Worm (Caenorhabditis elegans) whole organism, L4 larva: ENCODE measurements around the gene kin-21.

Experiments
- D1046.2 ChIP-seq: fragments of 200-800 bp; sonication (Bioruptor generic); IDR thresholded peaks from 2 replicates; pipeline ENCODE4 v1.3.6; 2022; ENCODE audit warnings: missing genetic modification characterization, missing compliant biosample characterization
- F26F4.8 ChIP-seq: fragments of 200-800 bp; sonication (Bioruptor generic); conservative IDR thresholded peaks from 2 replicates; pipeline ENCODE4 v1.3.6; 2022; ENCODE audit warnings: missing genetic modification characterization, missing compliant biosample characterization
- F37D6.2 ChIP-seq: sonication (generic microtip); optimal IDR thresholded peaks from 2 replicates; lab custom pipeline; 2016; ENCODE audit warnings: mild to moderate bottlenecking, missing genetic modification characterization, missing compliant biosample characterization
- F44E2.7 ChIP-seq: fragments of 200-800 bp; sonication (Bioruptor generic); IDR thresholded peaks from 2 replicates; pipeline ENCODE4 v2.1.2; 2022; ENCODE audit warnings: missing genetic modification characterization, missing compliant biosample characterization
- R02D3.7 ChIP-seq: fragments of 150-350 bp; sonication (generic microtip); optimal IDR thresholded peaks from 3 replicates; lab custom pipeline; 2014; ENCODE audit warnings: missing biosample characterization, missing genetic modification characterization
- T20F7.1 ChIP-seq: fragments of 200-800 bp; sonication (Bioruptor generic); optimal IDR thresholded peaks from 2 replicates; lab custom pipeline; 2018; ENCODE audit warnings: mild to moderate bottlenecking, missing genetic modification characterization, missing compliant biosample characterization
- T26A8.4 ChIP-seq: fragments of 200-800 bp; sonication (Bioruptor generic); IDR thresholded peaks from 2 replicates; pipeline ENCODE4 v1.3.6; 2022; ENCODE audit warnings: missing genetic modification characterization, missing compliant biosample characterization
- aha-1 ChIP-seq: fragments of 150-350 bp; peaks from one replicate; lab custom pipeline; 2014; ENCODE audit warnings: missing biosample characterization, missing genetic modification characterization
- ceh-44 ChIP-seq: fragments of 200-800 bp; sonication (Bioruptor generic); IDR thresholded peaks from 2 replicates; pipeline ENCODE4 v1.3.6; 2022; ENCODE audit warnings: missing genetic modification reagents, missing genetic modification characterization, missing compliant biosample characterization
- ceh-62 ChIP-seq: sonication (generic microtip); optimal IDR thresholded peaks from 2 replicates; lab custom pipeline; 2017; ENCODE audit warnings: missing biosample characterization, missing genetic modification characterization
- ceh-82 ChIP-seq: sonication (generic microtip); optimal IDR thresholded peaks from 2 replicates; lab custom pipeline; 2017; ENCODE audit warnings: missing biosample characterization, missing genetic modification characterization
- daf-12 ChIP-seq: fragments of 150-350 bp; optimal IDR thresholded peaks from 2 replicates; lab custom pipeline; 2014; ENCODE audit warnings: missing biosample characterization, missing genetic modification reagents, missing genetic modification characterization
- daf-16 ChIP-seq, 3 experiments: sonication (generic microtip); optimal IDR thresholded peaks; 2 replicates each; lab custom pipeline; 2016 to 2017; ENCODE audit warnings: missing genetic modification characterization in 3 of 3, missing genetic modification reagents in 3 of 3, mild to moderate bottlenecking in 2 of 3, missing compliant biosample characterization in 2 of 3, missing biosample characterization in 1 of 3, moderate library complexity in 1 of 3
- daf-19 ChIP-seq: fragments of 200-800 bp; sonication (Bioruptor generic); conservative IDR thresholded peaks from 2 replicates; pipeline ENCODE4 v1.3.6; 2022; ENCODE audit warnings: missing genetic modification characterization, missing compliant biosample characterization
- dmd-6 ChIP-seq: fragments of 200-800 bp; sonication (Bioruptor generic); IDR thresholded peaks from 2 replicates; pipeline ENCODE4 v1.3.6; 2022; ENCODE audit warnings: missing genetic modification reagents, missing genetic modification characterization, missing compliant biosample characterization
- dmd-9 ChIP-seq: fragments of 200-800 bp; sonication (Bioruptor generic); IDR thresholded peaks from 2 replicates; pipeline ENCODE4 v1.3.6; 2022; ENCODE audit warnings: missing genetic modification reagents, missing genetic modification characterization, missing compliant biosample characterization
- dpl-1 ChIP-seq: fragments of 150-350 bp; optimal IDR thresholded peaks from 2 replicates; lab custom pipeline; 2014; ENCODE audit warnings: missing biosample characterization, missing genetic modification reagents, missing genetic modification characterization
- duxl-1 ChIP-seq: sonication (generic microtip); optimal IDR thresholded peaks from 2 replicates; lab custom pipeline; 2016; ENCODE audit warnings: mild to moderate bottlenecking, missing genetic modification characterization, moderate library complexity, missing compliant biosample characterization; ENCODE audit not compliant: poor library complexity
- dve-1 ChIP-seq: sonication (generic microtip); optimal IDR thresholded peaks from 2 replicates; lab custom pipeline; 2017; ENCODE audit warnings: antibody characterized with exemption, mild to moderate bottlenecking, missing genetic modification characterization, missing compliant biosample characterization; ENCODE audit not compliant: insufficient read depth
- fos-1 ChIP-seq: fragments of 150-350 bp; optimal IDR thresholded peaks from 2 replicates; lab custom pipeline; 2014; ENCODE audit warnings: missing biosample characterization, missing genetic modification characterization
- gei-8 ChIP-seq: fragments of 200-800 bp; sonication (Bioruptor generic); optimal IDR thresholded peaks from 2 replicates; lab custom pipeline; 2018; ENCODE audit warnings: mild to moderate bottlenecking, missing genetic modification characterization, missing compliant biosample characterization
- hif-1 ChIP-seq, 2 experiments: sonication (generic microtip); optimal IDR thresholded peaks; 2 replicates each; lab custom pipeline; 2016 to 2017; ENCODE audit warnings: missing compliant biosample characterization in 2 of 2, missing genetic modification characterization in 2 of 2, missing genetic modification reagents in 2 of 2, missing genotype in 2 of 2, mild to moderate bottlenecking in 1 of 2
- hlh-11 ChIP-seq: fragments of 200-800 bp; sonication (Bioruptor generic); optimal IDR thresholded peaks from 2 replicates; lab custom pipeline; 2018; ENCODE audit warnings: mild to moderate bottlenecking, missing genetic modification characterization, missing compliant biosample characterization
- hlh-30 ChIP-seq: sonication (generic microtip); optimal IDR thresholded peaks from 2 replicates; lab custom pipeline; 2017; ENCODE audit warnings: antibody characterized with exemption, mild to moderate bottlenecking, missing genetic modification characterization, missing compliant biosample characterization; ENCODE audit not compliant: insufficient read depth
- jun-1 ChIP-seq: fragments of 150-350 bp; optimal IDR thresholded peaks from 2 replicates; lab custom pipeline; 2014; ENCODE audit warnings: missing biosample characterization, missing genetic modification reagents, missing genetic modification characterization
- lin-1 ChIP-seq: fragments of 200-800 bp; sonication (Bioruptor generic); IDR thresholded peaks from 2 replicates; pipeline ENCODE4 v1.3.6; 2022; ENCODE audit warnings: missing genetic modification reagents, missing genetic modification characterization, missing compliant biosample characterization
- lin-38 ChIP-seq: fragments of 200-800 bp; sonication (Bioruptor generic); IDR thresholded peaks from 2 replicates; pipeline ENCODE4 v1.3.6; 2022; ENCODE audit warnings: missing genetic modification reagents, missing genetic modification characterization, missing compliant biosample characterization
- lin-39 ChIP-seq: fragments of 150-350 bp; optimal IDR thresholded peaks from 2 replicates; lab custom pipeline; 2014; ENCODE audit warnings: missing biosample characterization, missing genetic modification reagents, missing genetic modification characterization
- mdl-1 ChIP-seq, 2 experiments: fragments of 150-350 bp in 1 of 2; sonication (generic microtip) in 1 of 2; optimal IDR thresholded peaks; 2 replicates each; lab custom pipeline; 2014 to 2017; ENCODE audit warnings: missing biosample characterization in 2 of 2, missing genetic modification characterization in 2 of 2
- mep-1 ChIP-seq: fragments of 150-350 bp; sonication (generic microtip); optimal IDR thresholded peaks from 3 replicates; lab custom pipeline; 2014; ENCODE audit warnings: missing biosample characterization, missing genetic modification characterization
- mes-2 ChIP-seq: sonication (generic microtip); optimal IDR thresholded peaks from 2 replicates; lab custom pipeline; 2016; ENCODE audit warnings: missing genotype, mild to moderate bottlenecking, missing genetic modification characterization, missing compliant biosample characterization; ENCODE audit not compliant: poor library complexity, severe bottlenecking
- nhr-111 ChIP-seq: fragments of 200-800 bp; sonication (Bioruptor generic); optimal IDR thresholded peaks from 2 replicates; lab custom pipeline; 2018; ENCODE audit warnings: mild to moderate bottlenecking, missing genetic modification characterization, missing compliant biosample characterization
- nhr-28 ChIP-seq: fragments of 150-350 bp; optimal IDR thresholded peaks from 2 replicates; lab custom pipeline; 2014; ENCODE audit warnings: missing biosample characterization, missing genetic modification characterization
- nhr-48 ChIP-seq: sonication (generic microtip); optimal IDR thresholded peaks from 2 replicates; lab custom pipeline; 2016; ENCODE audit warnings: mild to moderate bottlenecking, missing genetic modification characterization, missing compliant biosample characterization
- nhr-6 ChIP-seq: fragments of 150-350 bp; optimal IDR thresholded peaks from 2 replicates; lab custom pipeline; 2014; ENCODE audit warnings: missing biosample characterization, missing genetic modification characterization
- nhr-77 ChIP-seq: fragments of 150-350 bp; optimal IDR thresholded peaks from 2 replicates; lab custom pipeline; 2014; ENCODE audit warnings: missing biosample characterization, missing genetic modification characterization
- pha-4 ChIP-seq, 2 experiments: fragments of 150-350 bp in 1 of 2; fragments of 200-800 bp in 1 of 2; sonication (Bioruptor generic) in 1 of 2; IDR thresholded peaks in 1 of 2; optimal IDR thresholded peaks in 1 of 2; 2 replicates each; pipeline versions ENCODE4 v1.3.6 to Lab custom; 2014 to 2022; ENCODE audit warnings: missing genetic modification characterization in 2 of 2, missing genetic modification reagents in 2 of 2, missing biosample characterization in 1 of 2, missing compliant biosample characterization in 1 of 2
- php-3 ChIP-seq: fragments of 200-800 bp; sonication (Bioruptor generic); IDR thresholded peaks from 2 replicates; pipeline ENCODE4 v1.3.6; 2022; ENCODE audit warnings: missing genetic modification reagents, missing genetic modification characterization, missing compliant biosample characterization
- rbr-2 ChIP-seq: sonication (generic microtip); optimal IDR thresholded peaks from 2 replicates; lab custom pipeline; 2016; ENCODE audit warnings: missing genotype, missing genetic modification characterization, missing compliant biosample characterization
- sdz-12 ChIP-seq: fragments of 200-800 bp; sonication (Bioruptor generic); optimal IDR thresholded peaks from 2 replicates; lab custom pipeline; 2018; ENCODE audit warnings: mild to moderate bottlenecking, missing genetic modification characterization, missing compliant biosample characterization
- set-16 ChIP-seq: fragments of 200-800 bp; sonication (Bioruptor generic); IDR thresholded peaks from 2 replicates; pipeline ENCODE4 v1.3.6; 2022; ENCODE audit warnings: missing genetic modification reagents, missing genetic modification characterization, missing compliant biosample characterization
- skn-1 ChIP-seq: fragments of 150-350 bp; optimal IDR thresholded peaks from 2 replicates; lab custom pipeline; 2014; ENCODE audit warnings: missing biosample characterization, missing genetic modification characterization
- tra-1 ChIP-seq: fragments of 200-800 bp; sonication (Bioruptor generic); IDR thresholded peaks from 2 replicates; pipeline ENCODE4 v1.3.6; 2022; ENCODE audit warnings: missing genetic modification reagents, missing genetic modification characterization, missing compliant biosample characterization
- unc-130 ChIP-seq: sonication (generic microtip); optimal IDR thresholded peaks from 2 replicates; lab custom pipeline; 2016; ENCODE audit warnings: missing genetic modification reagents, missing genetic modification characterization, missing compliant biosample characterization
- unc-39 ChIP-seq: sonication (generic microtip); optimal IDR thresholded peaks from 2 replicates; lab custom pipeline; 2017; ENCODE audit warnings: missing biosample characterization, missing genetic modification characterization
- zfp-3 ChIP-seq: fragments of 200-800 bp; sonication (Bioruptor generic); conservative IDR thresholded peaks from 2 replicates; pipeline ENCODE4 v1.3.6; 2022; ENCODE audit warnings: missing genetic modification reagents, missing genetic modification characterization, missing compliant biosample characterization
- zip-11 ChIP-seq: fragments of 200-800 bp; sonication (Bioruptor generic); IDR thresholded peaks from 2 replicates; pipeline ENCODE4 v1.3.6; 2022; ENCODE audit warnings: missing genetic modification characterization, missing compliant biosample characterization
- ztf-7 ChIP-seq: fragments of 150-350 bp; optimal IDR thresholded peaks from 2 replicates; lab custom pipeline; 2014; ENCODE audit warnings: missing biosample characterization, missing genetic modification characterization

The kin-21 gene

DNA sequence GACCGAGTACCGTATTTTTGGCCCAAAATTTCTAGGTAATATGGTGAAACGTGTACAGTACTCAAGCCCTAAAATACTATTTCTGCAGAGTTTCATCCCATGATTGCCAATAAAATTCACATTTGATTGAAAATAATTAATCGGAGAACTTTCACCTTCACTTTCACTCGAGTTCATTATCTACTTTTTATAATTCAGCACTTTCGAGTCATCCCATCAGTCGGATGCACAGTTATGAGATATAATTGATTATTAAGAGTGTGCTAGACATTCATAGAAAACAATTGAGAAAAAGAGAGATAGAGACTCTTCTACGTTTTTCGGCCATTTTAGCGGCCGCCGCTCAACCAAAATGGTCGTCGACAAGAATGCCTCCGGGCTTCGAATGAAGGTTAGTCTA lies 30.0 kb upstream of the kin-21 start, which contains the start of gene fat-3 (continued):
- TF ChIP-seq pha-4 (GFP tag; IDR thresholded peaks at IDR 0.05; lab: Robert Waterston, UW) (no peak), pha-4 (tag; optimal IDR thresholded peaks at IDR 0.05; lab: Kevin White, UChicago) (no peak), daf-19 (GFP tag; lab: Robert Waterston, UW) (no peak), zfp-3 (no peak)

DNA sequence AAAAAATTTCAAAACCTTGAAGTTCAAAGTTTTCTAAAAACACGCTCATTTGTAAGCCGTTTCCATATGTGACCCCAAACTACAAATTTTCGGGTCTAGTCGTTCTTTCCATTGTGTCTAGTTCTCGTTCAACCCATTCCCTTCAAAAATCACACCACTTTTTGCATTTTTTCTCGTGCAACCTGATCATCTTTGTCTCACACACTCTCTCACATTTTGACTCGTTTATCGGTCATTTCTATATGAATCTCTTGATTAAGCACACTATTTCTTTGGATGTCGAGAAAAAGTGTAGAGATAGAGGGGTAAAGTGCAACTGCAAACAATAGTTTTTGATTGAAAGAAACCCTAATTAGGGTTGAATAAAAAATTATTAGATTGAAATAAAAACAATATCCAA lies 29.1 kb upstream of the kin-21 start:
- no peak for TF ChIP-seq ztf-7 (tag; lab: Kevin White, UChicago)
- TF ChIP-seq ceh-62 (tag; lab: Kevin White, UChicago) = no peak
- peak; percentile 81; the same call in 1 of the 2 replicates for TF ChIP-seq lin-1 (GFP tag; lab: Robert Waterston, UW)
- no peak for TF ChIP-seq unc-130 (GFP tag; lab: Kevin White, UChicago)
- peak; percentile 87 for TF ChIP-seq hlh-30 (tag; lab: Kevin White, UChicago)
- no peak for TF ChIP-seq gei-8 (GFP tag; lab: Kevin White, UChicago)
- TF ChIP-seq nhr-77 = peak; percentile 91
- TF ChIP-seq fos-1 = no peak
- peak; percentile 40; the same call in 1 of the 2 replicates for TF ChIP-seq php-3 (GFP tag; lab: Robert Waterston, UW)
- peak; percentile 72 for TF ChIP-seq mes-2 (tag; lab: Kevin White, UChicago)
- TF ChIP-seq T20F7.1 (GFP tag; lab: Kevin White, UChicago) = peak; percentile 49
- peak; percentile 70 for TF ChIP-seq dmd-6 (GFP tag; lab: Robert Waterston, UW)
- TF ChIP-seq daf-12 (tag; lab: Kevin White, UChicago) = no peak
- TF ChIP-seq dmd-9 (GFP tag; lab: Robert Waterston, UW) = no peak
- no peak for TF ChIP-seq F37D6.2 (tag; lab: Kevin White, UChicago)
- TF ChIP-seq dve-1 (tag; lab: Kevin White, UChicago) = peak; percentile 85
- TF ChIP-seq F44E2.7 (GFP tag; lab: Robert Waterston, UW) = no peak
- TF ChIP-seq skn-1 (tag; lab: Kevin White, UChicago) = no peak
- TF ChIP-seq aha-1 (tag; lab: Kevin White, UChicago) = no peak
- 0 out of 2 replicates have a peak, but pooled peaks have one; percentile 19 for TF ChIP-seq T26A8.4 (GFP tag; lab: Robert Waterston, UW)
- no peak for TF ChIP-seq tra-1 (GFP tag; lab: Robert Waterston, UW)
- TF ChIP-seq duxl-1 = no peak
- no peak for TF ChIP-seq daf-16 (GFP tag; optimal IDR thresholded peaks at IDR 0.05; lab: Kevin White, UChicago)
- TF ChIP-seq daf-16 (tag; optimal IDR thresholded peaks at IDR 0.05; lab: Kevin White, UChicago) = peak; percentile 70
- peak in 1 of 2 experiments; percentile 25 for TF ChIP-seq hif-1 (tag; optimal IDR thresholded peaks at IDR 0.05; lab: Kevin White, UChicago)
- TF ChIP-seq lin-39 = no peak
- no peak for TF ChIP-seq sdz-12 (GFP tag; lab: Kevin White, UChicago)
- peak in 1 of 2 experiments; percentile 71 for TF ChIP-seq mdl-1 (tag; optimal IDR thresholded peaks at IDR 0.05; lab: Kevin White, UChicago)
- TF ChIP-seq set-16 (GFP tag; lab: Robert Waterston, UW) = no peak
- peak; percentile 96 for TF ChIP-seq nhr-28 (tag; lab: Kevin White, UChicago)
- no peak for TF ChIP-seq pha-4 (GFP tag; IDR thresholded peaks at IDR 0.05; lab: Robert Waterston, UW)
- TF ChIP-seq pha-4 (tag; optimal IDR thresholded peaks at IDR 0.05; lab: Kevin White, UChicago) = peak; percentile 21
- no peak for TF ChIP-seq ceh-44
- peak; percentile 24 for TF ChIP-seq nhr-6 (tag; lab: Kevin White, UChicago)
- peak; percentile 43 for TF ChIP-seq nhr-48 (tag; lab: Kevin White, UChicago)
- TF ChIP-seq zfp-3 = 0 out of 2 replicates have a peak, but pooled peaks have one; percentile 41
- no peak for TF ChIP-seq jun-1 (tag; lab: Kevin White, UChicago)
- TF ChIP-seq zip-11 (GFP tag; lab: Robert Waterston, UW) = no peak
- no peak for TF ChIP-seq ceh-82 (tag; lab: Kevin White, UChicago)
- TF ChIP-seq D1046.2 (GFP tag; lab: Robert Waterston, UW) = no peak
- peak; percentile 93 for TF ChIP-seq hlh-11 (tag; lab: Kevin White, UChicago)
- TF ChIP-seq rbr-2 (tag; lab: Kevin White, UChicago) = peak; percentile 6
- peak; percentile 3 for TF ChIP-seq dpl-1 (GFP tag; lab: Kevin White, UChicago)
- TF ChIP-seq F26F4.8 = no peak
- no peak for TF ChIP-seq unc-39 (tag; lab: Kevin White, UChicago)
- TF ChIP-seq mep-1 = peak; percentile 79
- no peak for TF ChIP-seq R02D3.7 (tag; lab: Kevin White, UChicago)
- 0 out of 2 replicates have a peak, but pooled peaks have one; percentile 28 for TF ChIP-seq lin-38 (GFP tag; lab: Robert Waterston, UW)
- TF ChIP-seq nhr-111 (GFP tag; lab: Kevin White, UChicago) = no peak
